Fruit fly (Drosophila melanogaster) whole organism, embryonic: ENCODE data around the gene Act87E.

ENCODE experiments used
- Abd-B ChIP-seq: fragments of 200-800 bp; sonication (Bioruptor generic); optimal IDR thresholded peaks from 2 replicates; lab custom pipeline; 2018; ENCODE audit warnings: missing biosample characterization, mild to moderate bottlenecking, missing genetic modification characterization, moderate library complexity
- CG10209 ChIP-seq: fragments of 200-800 bp; sonication (Bioruptor generic); optimal IDR thresholded peaks from 3 replicates; lab custom pipeline; 2017; ENCODE audit warnings: missing biosample characterization, mild to moderate bottlenecking, missing genetic modification characterization, missing genetic modification reagents
- CG10267 ChIP-seq: fragments of 200-800 bp; sonication (Bioruptor generic); optimal IDR thresholded peaks from 2 replicates; lab custom pipeline; 2018; ENCODE audit warnings: missing biosample characterization, mild to moderate bottlenecking, missing genetic modification characterization, moderate library complexity
- CG13123 ChIP-seq: fragments of 200-800 bp; sonication (Bioruptor generic); optimal IDR thresholded peaks from 2 replicates; lab custom pipeline; 2016; ENCODE audit warnings: missing biosample characterization, missing genetic modification characterization
- CG14710 ChIP-seq: fragments of 200-800 bp; sonication (Bioruptor generic); optimal IDR thresholded peaks from 3 replicates; lab custom pipeline; 2019; ENCODE audit warnings: missing biosample characterization, mild to moderate bottlenecking, missing genetic modification characterization, moderate library complexity
- CG15011 ChIP-seq: fragments of 200-800 bp; sonication (Bioruptor generic); optimal IDR thresholded peaks from 3 replicates; lab custom pipeline; 2018; ENCODE audit warnings: missing biosample characterization, mild to moderate bottlenecking, missing genetic modification characterization
- CG15073 ChIP-seq: fragments of 200-800 bp; sonication (Bioruptor generic); optimal IDR thresholded peaks from 2 replicates; lab custom pipeline; 2016; ENCODE audit warnings: missing biosample characterization, missing genetic modification characterization
- CG17568 ChIP-seq: fragments of 200-800 bp; sonication (Bioruptor generic); optimal IDR thresholded peaks from 2 replicates; lab custom pipeline; 2018; ENCODE audit warnings: missing biosample characterization, mild to moderate bottlenecking, missing genetic modification characterization, moderate library complexity
- CG32772 ChIP-seq: fragments of 200-800 bp; sonication (Bioruptor generic); IDR thresholded peaks from 2 replicates; pipeline ENCODE4 v1.3.6; 2022; ENCODE audit warnings: missing biosample characterization, missing genetic modification characterization
- CG3995 ChIP-seq: fragments of 200-800 bp; sonication (Bioruptor generic); optimal IDR thresholded peaks from 3 replicates; lab custom pipeline; 2016; ENCODE audit warnings: missing biosample characterization, missing genetic modification characterization
- CG4707 ChIP-seq: fragments of 200-800 bp; sonication (Bioruptor generic); optimal IDR thresholded peaks from 2 replicates; lab custom pipeline; 2018; ENCODE audit warnings: missing biosample characterization, mild to moderate bottlenecking, missing genetic modification characterization, moderate library complexity
- CG6683 ChIP-seq: fragments of 200-800 bp; sonication (Bioruptor generic); optimal IDR thresholded peaks from 2 replicates; lab custom pipeline; 2017; ENCODE audit warnings: missing biosample characterization, mild to moderate bottlenecking, missing genetic modification characterization, missing genetic modification reagents
- CG7745 ChIP-seq: fragments of 200-800 bp; sonication (Bioruptor generic); optimal IDR thresholded peaks from 2 replicates; lab custom pipeline; 2018; ENCODE audit warnings: missing biosample characterization, mild to moderate bottlenecking, missing genetic modification characterization, moderate library complexity
- CG7839 ChIP-seq: fragments of 200-800 bp; sonication (Bioruptor generic); optimal IDR thresholded peaks from 3 replicates; lab custom pipeline; 2018; ENCODE audit warnings: missing biosample characterization, mild to moderate bottlenecking, missing genetic modification characterization, moderate library complexity
- CG8478 ChIP-seq: fragments of >200 bp; optimal IDR thresholded peaks from 2 replicates; lab custom pipeline; 2018
- CG9437 ChIP-seq: fragments of 200-800 bp; sonication (Bioruptor generic); optimal IDR thresholded peaks from 2 replicates; lab custom pipeline; 2018; ENCODE audit warnings: missing biosample characterization, mild to moderate bottlenecking, missing genetic modification characterization
- CG9609 ChIP-seq: fragments of 200-800 bp; sonication (Bioruptor generic); optimal IDR thresholded peaks from 3 replicates; lab custom pipeline; 2016; ENCODE audit warnings: missing biosample characterization, missing genetic modification characterization
- CG9727 ChIP-seq: fragments of 200-800 bp; sonication (Bioruptor generic); optimal IDR thresholded peaks from 3 replicates; lab custom pipeline; 2017; ENCODE audit warnings: missing biosample characterization, mild to moderate bottlenecking, missing genetic modification characterization
- CrebB ChIP-seq: fragments of 200-800 bp; sonication (Bioruptor generic); optimal IDR thresholded peaks from 3 replicates; lab custom pipeline; 2018; ENCODE audit warnings: missing biosample characterization, mild to moderate bottlenecking, missing genetic modification characterization
- D ChIP-seq, 2 experiments: fragments of 200-800 bp in 1 of 2; fragments of >200 bp in 1 of 2; sonication (Bioruptor generic) in 1 of 2; optimal IDR thresholded peaks; 2 replicates in 1 of 2; 3 replicates in 1 of 2; lab custom pipeline; 2017; ENCODE audit warnings: mild to moderate bottlenecking in 1 of 2, missing biosample characterization in 1 of 2, missing genetic modification characterization in 1 of 2, missing genetic modification reagents in 1 of 2
- Fer2 ChIP-seq: fragments of 200-800 bp; sonication (Bioruptor generic); optimal IDR thresholded peaks from 2 replicates; lab custom pipeline; 2018; ENCODE audit warnings: missing biosample characterization, mild to moderate bottlenecking, missing genetic modification characterization, moderate library complexity
- HLH4C ChIP-seq: fragments of 200-800 bp; sonication (Bioruptor generic); IDR thresholded peaks from 3 replicates; pipeline ENCODE4 v1.3.6; 2022; ENCODE audit warnings: missing biosample characterization, missing genetic modification characterization; ENCODE audit not compliant: partially characterized antibody
- Hey ChIP-seq: fragments of 200-800 bp; sonication (Bioruptor generic); optimal IDR thresholded peaks from 3 replicates; lab custom pipeline; 2018; ENCODE audit warnings: missing biosample characterization, mild to moderate bottlenecking, missing genetic modification characterization
- Mes4 ChIP-seq: fragments of 200-800 bp; sonication (Bioruptor generic); optimal IDR thresholded peaks from 2 replicates; lab custom pipeline; 2016; ENCODE audit warnings: missing biosample characterization, missing genetic modification characterization
- Nf-YC ChIP-seq: fragments of 200-800 bp; optimal IDR thresholded peaks from 3 replicates; lab custom pipeline; 2019; ENCODE audit warnings: missing biosample characterization, mild to moderate bottlenecking, missing genetic modification characterization, moderate library complexity
- Oli ChIP-seq: fragments of 200-800 bp; sonication (Bioruptor generic); optimal IDR thresholded peaks from 2 replicates; lab custom pipeline; 2018; ENCODE audit warnings: missing biosample characterization, mild to moderate bottlenecking, missing genetic modification characterization, moderate library complexity
- Poxn ChIP-seq: fragments of 200-800 bp; sonication (Bioruptor generic); IDR thresholded peaks from 2 replicates; pipeline ENCODE4 v1.3.6; 2022; ENCODE audit warnings: missing biosample characterization, missing genetic modification characterization
- Rfx ChIP-seq: fragments of 200-800 bp; sonication (Bioruptor generic); IDR thresholded peaks from 2 replicates; pipeline ENCODE4 v1.3.6; 2022; ENCODE audit warnings: missing biosample characterization, missing genetic modification characterization
- Side ChIP-seq: fragments of 200-800 bp; sonication (Bioruptor generic); optimal IDR thresholded peaks from 2 replicates; lab custom pipeline; 2016; ENCODE audit warnings: missing biosample characterization, missing genetic modification characterization
- Xrp1 ChIP-seq: fragments of 200-800 bp; sonication (Bioruptor generic); IDR thresholded peaks from 2 replicates; pipeline ENCODE4 v1.3.6; 2022; ENCODE audit warnings: missing biosample characterization, missing genetic modification characterization
- ab ChIP-seq: fragments of 200-800 bp; sonication (Bioruptor generic); optimal IDR thresholded peaks from 2 replicates; lab custom pipeline; 2016; ENCODE audit warnings: missing biosample characterization, missing genetic modification characterization
- cg ChIP-seq: fragments of 200-800 bp; sonication (Bioruptor generic); optimal IDR thresholded peaks from 3 replicates; lab custom pipeline; 2019; ENCODE audit warnings: missing biosample characterization, mild to moderate bottlenecking, missing genetic modification characterization, moderate library complexity
- dmrt99B ChIP-seq: fragments of 200-800 bp; sonication (Bioruptor generic); optimal IDR thresholded peaks from 2 replicates; lab custom pipeline; 2018; ENCODE audit warnings: missing biosample characterization, mild to moderate bottlenecking, missing genetic modification characterization, moderate library complexity
- fd3F ChIP-seq: fragments of 200-800 bp; sonication (Bioruptor generic); optimal IDR thresholded peaks from 2 replicates; lab custom pipeline; 2018; ENCODE audit warnings: missing biosample characterization, mild to moderate bottlenecking, missing genetic modification characterization, moderate library complexity
- gce ChIP-seq: fragments of 200-800 bp; sonication (Bioruptor generic); IDR thresholded peaks from 3 replicates; pipeline ENCODE4 v1.3.6; 2022; ENCODE audit warnings: missing biosample characterization, missing genetic modification characterization
- gcm ChIP-seq: fragments of 200-800 bp; sonication (Bioruptor generic); optimal IDR thresholded peaks from 2 replicates; lab custom pipeline; 2019; ENCODE audit warnings: missing biosample characterization, mild to moderate bottlenecking, missing genetic modification characterization, moderate library complexity
- grn ChIP-seq: fragments of 200-800 bp; sonication (Bioruptor generic); optimal IDR thresholded peaks from 3 replicates; lab custom pipeline; 2017; ENCODE audit warnings: missing biosample characterization, missing genetic modification characterization
- jing ChIP-seq: fragments of 200-800 bp; sonication (Bioruptor generic); optimal IDR thresholded peaks from 2 replicates; lab custom pipeline; 2018; ENCODE audit warnings: missing biosample characterization, mild to moderate bottlenecking, missing genetic modification characterization
- maf-S ChIP-seq: fragments of 200-800 bp; sonication (Bioruptor generic); optimal IDR thresholded peaks from 2 replicates; lab custom pipeline; 2016; ENCODE audit warnings: missing biosample characterization, missing genetic modification characterization
- mam ChIP-seq: fragments of 200-800 bp; sonication (Bioruptor generic); optimal IDR thresholded peaks from 3 replicates; lab custom pipeline; 2016; ENCODE audit warnings: missing biosample characterization, missing genetic modification characterization
- phol ChIP-seq: fragments of 200-800 bp; sonication (Bioruptor generic); optimal IDR thresholded peaks from 3 replicates; lab custom pipeline; 2018; ENCODE audit warnings: missing biosample characterization, mild to moderate bottlenecking, missing genetic modification characterization, moderate library complexity
- pros ChIP-seq: fragments of 200-800 bp; sonication (Bioruptor generic); optimal IDR thresholded peaks from 3 replicates; lab custom pipeline; 2019; ENCODE audit warnings: missing biosample characterization, mild to moderate bottlenecking, missing genetic modification characterization, moderate library complexity
- slp2 ChIP-seq: fragments of 200-800 bp; sonication (Bioruptor generic); optimal IDR thresholded peaks from 2 replicates; lab custom pipeline; 2016; ENCODE audit warnings: missing biosample characterization, missing genetic modification characterization
- sna ChIP-seq: fragments of 200-800 bp; sonication (Bioruptor generic); IDR thresholded peaks from 2 replicates; pipeline ENCODE4 v1.3.6; 2022; ENCODE audit warnings: missing biosample characterization, missing genetic modification characterization; ENCODE audit not compliant: partially characterized antibody
- so ChIP-seq: fragments of 200-800 bp; sonication (Bioruptor generic); IDR thresholded peaks from 3 replicates; pipeline ENCODE4 v1.3.6; 2022; ENCODE audit warnings: missing biosample characterization, missing genetic modification characterization
- twi ChIP-seq: fragments of 200-800 bp; optimal IDR thresholded peaks from 2 replicates; lab custom pipeline; 2019; ENCODE audit warnings: missing biosample characterization, mild to moderate bottlenecking, missing genetic modification characterization, moderate library complexity
- unc-4 ChIP-seq: fragments of 200-800 bp; sonication (Bioruptor generic); IDR thresholded peaks from 2 replicates; pipeline ENCODE4 v1.3.6; 2022; ENCODE audit warnings: missing biosample characterization, missing genetic modification characterization; ENCODE audit not compliant: partially characterized antibody
- usp ChIP-seq: fragments of >200 bp; optimal IDR thresholded peaks from 2 replicates; lab custom pipeline; 2017; ENCODE audit warnings: missing biosample characterization, missing genetic modification characterization
- vnd ChIP-seq: fragments of 200-800 bp; sonication (Bioruptor generic); IDR thresholded peaks from 3 replicates; pipeline ENCODE4 v1.3.6; 2022; ENCODE audit warnings: missing biosample characterization, missing genetic modification characterization; ENCODE audit not compliant: partially characterized antibody
- zen2 ChIP-seq: fragments of 200-800 bp; sonication (Bioruptor generic); IDR thresholded peaks from 3 replicates; pipeline ENCODE4 v1.3.6; 2022; ENCODE audit warnings: missing biosample characterization, missing genetic modification characterization; ENCODE audit not compliant: partially characterized antibody

Act87E gene

DNA sequence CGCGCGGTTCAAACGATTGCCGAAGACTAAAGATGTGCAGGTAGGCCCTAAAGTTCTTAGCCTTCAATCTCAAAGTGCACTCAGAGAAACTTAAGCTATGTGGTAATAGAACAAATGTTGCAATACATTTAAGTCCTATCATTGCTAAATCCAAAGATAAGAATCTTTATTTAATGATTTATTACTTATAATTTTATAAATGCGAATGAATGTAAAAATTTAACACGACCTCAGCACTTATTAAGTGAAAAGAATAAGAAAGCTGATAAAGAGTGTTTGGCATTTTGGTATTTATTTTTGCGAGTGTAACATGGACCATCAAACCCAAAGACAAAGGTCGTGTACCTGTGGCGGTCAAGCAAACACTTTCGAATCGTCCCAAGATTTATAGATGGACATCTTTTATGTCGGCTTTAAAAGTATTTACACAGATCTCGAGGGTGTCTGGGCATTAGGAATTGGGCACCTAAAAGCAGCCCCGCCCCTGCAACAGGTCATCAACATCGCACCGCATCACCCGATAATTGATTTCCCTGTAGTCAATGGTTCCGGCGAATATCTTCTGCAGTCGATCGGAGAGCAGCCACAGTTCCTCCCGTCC lies 20.8 kb upstream of the Act87E start, which contains the start of gene yellow-e3 (continued):
- TF ChIP-seq mam (GFP tag; lab: Kevin White, UChicago) (no peak), CG32772 (GFP tag; lab: Robert Waterston, UW) (no peak), Rfx (GFP tag; lab: Robert Waterston, UW) (no peak), CG15011 (GFP tag; lab: Kevin White, UChicago) (no peak), twi (peak; percentile 25), maf-S (GFP tag; lab: Kevin White, UChicago) (no peak), unc-4 (no peak), Side (no peak), CG9727 (GFP tag; lab: Kevin White, UChicago) (peak; percentile 75), jing (GFP tag; lab: Kevin White, UChicago) (no peak), CG10209 (GFP tag; lab: Kevin White, UChicago) (no peak), ab (GFP tag; lab: Kevin White, UChicago) (no peak), CG15073 (GFP tag; lab: Kevin White, UChicago) (no peak), CG7839 (tag; lab: Kevin White, UChicago) (peak; percentile 14), Abd-B (no peak), CG13123 (no peak), so (no peak), Xrp1 (GFP tag; lab: Robert Waterston, UW) (peak; percentile 72), Nf-YC (tag; lab: Kevin White, UChicago) (no peak), CG14710 (peak; percentile 71), CG17568 (GFP tag; lab: Kevin White, UChicago) (no peak), grn (GFP tag; lab: Kevin White, UChicago) (no peak), CrebB (no peak), fd3F (no peak), Poxn (no peak), gce (GFP tag; lab: Robert Waterston, UW) (no peak), pros (GFP tag; lab: Kevin White, UChicago) (peak; percentile 63), phol (tag; lab: Kevin White, UChicago) (peak; percentile 52), Oli (tag; lab: Kevin White, UChicago) (no peak), CG8478 (lab: Kevin White, UChicago) (no peak), CG3995 (GFP tag; lab: Kevin White, UChicago) (no peak), CG9437 (GFP tag; lab: Kevin White, UChicago) (no peak), Mes4 (GFP tag; lab: Kevin White, UChicago) (no peak), CG9609 (GFP tag; lab: Kevin White, UChicago) (no peak), dmrt99B (tag; lab: Kevin White, UChicago) (no peak), CG6683 (GFP tag; lab: Kevin White, UChicago) (no peak), sna (GFP tag; lab: Robert Waterston, UW) (no peak), cg (no peak), Fer2 (no peak), slp2 (no peak), HLH4C (GFP tag; lab: Robert Waterston, UW) (no peak), vnd (no peak), CG7745 (tag; lab: Kevin White, UChicago) (peak; percentile 13), CG4707 (no peak), Hey (no peak), D (optimal IDR thresholded peaks at IDR 0.05; lab: Kevin White, UChicago) (no peak), D (GFP tag; optimal IDR thresholded peaks at IDR 0.05; lab: Kevin White, UChicago) (peak; percentile 7), gcm (GFP tag; lab: Kevin White, UChicago) (peak; percentile 29), usp (GFP tag; lab: Kevin White, UChicago) (no peak), CG10267 (tag; lab: Kevin White, UChicago) (peak; percentile 71), zen2 (GFP tag; lab: Robert Waterston, UW) (no peak)
